Fruit fly (Drosophila melanogaster) whole organism, prepupa: ENCODE results near the gene GlcAT-I.

Experiments
- Blimp-1 ChIP-seq: fragments of 200-800 bp; sonication (Bioruptor generic); optimal IDR thresholded peaks from 3 replicates; lab custom pipeline; 2017; ENCODE audit warnings: missing biosample characterization, missing genetic modification characterization, mild to moderate bottlenecking, moderate library complexity, missing genetic modification reagents
- CG10669 ChIP-seq: fragments of 200-800 bp; sonication (Bioruptor generic); optimal IDR thresholded peaks from 3 replicates; lab custom pipeline; 2018; ENCODE audit warnings: missing biosample characterization, mild to moderate bottlenecking, missing genetic modification characterization, moderate library complexity
- CG11902 ChIP-seq: fragments of 200-800 bp; sonication (Bioruptor generic); optimal IDR thresholded peaks from 3 replicates; lab custom pipeline; 2016; ENCODE audit warnings: missing biosample characterization, missing genetic modification characterization
- CG15336 ChIP-seq: fragments of 200-800 bp; sonication (Bioruptor generic); IDR thresholded peaks from 2 replicates; pipeline ENCODE4 v1.3.6; 2022; ENCODE audit warnings: missing biosample characterization, missing genetic modification characterization
- CG1621 ChIP-seq: fragments of 200-800 bp; sonication (Bioruptor generic); optimal IDR thresholded peaks from 3 replicates; lab custom pipeline; 2018; ENCODE audit warnings: missing biosample characterization, mild to moderate bottlenecking, missing genetic modification characterization
- CG16779 ChIP-seq: fragments of 200-800 bp; sonication (Bioruptor generic); optimal IDR thresholded peaks from 3 replicates; lab custom pipeline; 2017; ENCODE audit warnings: missing biosample characterization, mild to moderate bottlenecking, missing genetic modification characterization
- CG3032 ChIP-seq: fragments of 200-800 bp; optimal IDR thresholded peaks from 2 replicates; lab custom pipeline; 2019; ENCODE audit warnings: missing biosample characterization, mild to moderate bottlenecking, missing genetic modification characterization, moderate library complexity
- CG31627 ChIP-seq: fragments of 200-800 bp; sonication (Bioruptor generic); optimal IDR thresholded peaks from 3 replicates; lab custom pipeline; 2016; ENCODE audit warnings: missing biosample characterization, missing genetic modification characterization
- CG34406 ChIP-seq: fragments of 200-800 bp; sonication (Bioruptor generic); optimal IDR thresholded peaks from 3 replicates; lab custom pipeline; 2016; ENCODE audit warnings: missing biosample characterization, missing genetic modification characterization
- CG3919 ChIP-seq: fragments of 200-800 bp; sonication (Bioruptor generic); optimal IDR thresholded peaks from 3 replicates; lab custom pipeline; 2016; ENCODE audit warnings: missing biosample characterization, missing genetic modification characterization
- CG4318 ChIP-seq: fragments of 200-800 bp; sonication (Bioruptor generic); optimal IDR thresholded peaks from 3 replicates; lab custom pipeline; 2017; ENCODE audit warnings: missing biosample characterization, mild to moderate bottlenecking, missing genetic modification characterization
- CG6276 ChIP-seq: fragments of 200-800 bp; sonication (Bioruptor generic); optimal IDR thresholded peaks from 2 replicates; lab custom pipeline; 2017; ENCODE audit warnings: missing biosample characterization, mild to moderate bottlenecking, missing genetic modification characterization
- CG6792 ChIP-seq: fragments of 200-800 bp; sonication (Bioruptor generic); optimal IDR thresholded peaks from 3 replicates; lab custom pipeline; 2016; ENCODE audit warnings: missing biosample characterization, missing genetic modification characterization
- CG8119 ChIP-seq: fragments of 200-800 bp; sonication (Bioruptor generic); IDR thresholded peaks from 3 replicates; pipeline ENCODE4 v1.3.6; 2022; ENCODE audit warnings: missing biosample characterization, missing genetic modification characterization
- CG8319 ChIP-seq: fragments of 200-800 bp; sonication (Bioruptor generic); optimal IDR thresholded peaks from 3 replicates; lab custom pipeline; 2016; ENCODE audit warnings: missing biosample characterization, missing genetic modification characterization
- CG9139 ChIP-seq: fragments of 200-800 bp; sonication (Bioruptor generic); optimal IDR thresholded peaks from 3 replicates; lab custom pipeline; 2017; ENCODE audit warnings: missing biosample characterization, mild to moderate bottlenecking, missing genetic modification characterization
- Eip93F ChIP-seq: fragments of 200-800 bp; sonication (Bioruptor generic); optimal IDR thresholded peaks from 2 replicates; lab custom pipeline; 2016; ENCODE audit warnings: missing biosample characterization, mild to moderate bottlenecking, missing genetic modification characterization
- Ets96B ChIP-seq: fragments of 200-800 bp; optimal IDR thresholded peaks from 2 replicates; lab custom pipeline; 2019; ENCODE audit warnings: missing biosample characterization, mild to moderate bottlenecking, missing genetic modification characterization, moderate library complexity
- Hr39 ChIP-seq: fragments of 200-800 bp; sonication (Bioruptor generic); optimal IDR thresholded peaks from 2 replicates; lab custom pipeline; 2016; ENCODE audit warnings: missing biosample characterization, missing genetic modification characterization
- Hr4 ChIP-seq: fragments of 200-800 bp; sonication (Bioruptor generic); optimal IDR thresholded peaks from 3 replicates; lab custom pipeline; 2016; ENCODE audit warnings: missing biosample characterization, missing genetic modification characterization
- Lpt ChIP-seq: fragments of 200-800 bp; sonication (Bioruptor generic); optimal IDR thresholded peaks from 3 replicates; lab custom pipeline; 2016; ENCODE audit warnings: missing biosample characterization, missing genetic modification characterization
- Smox ChIP-seq: fragments of 200-800 bp; sonication (Bioruptor generic); optimal IDR thresholded peaks from 3 replicates; lab custom pipeline; 2016; ENCODE audit warnings: missing biosample characterization, missing genetic modification characterization
- Sox102F ChIP-seq: fragments of 200-800 bp; sonication (Bioruptor generic); optimal IDR thresholded peaks from 2 replicates; lab custom pipeline; 2016; ENCODE audit warnings: missing biosample characterization, mild to moderate bottlenecking, missing genetic modification characterization
- Sox14 ChIP-seq: fragments of 200-800 bp; sonication (Bioruptor generic); optimal IDR thresholded peaks from 3 replicates; lab custom pipeline; 2016; ENCODE audit warnings: missing biosample characterization, missing genetic modification characterization
- Sox15 ChIP-seq: fragments of 200-800 bp; sonication (Bioruptor generic); optimal IDR thresholded peaks from 3 replicates; lab custom pipeline; 2016; ENCODE audit warnings: missing biosample characterization, missing genetic modification characterization
- dac ChIP-seq: fragments of 200-800 bp; sonication (Bioruptor generic); optimal IDR thresholded peaks from 2 replicates; lab custom pipeline; 2017; ENCODE audit warnings: missing biosample characterization, mild to moderate bottlenecking, missing genetic modification characterization
- dsx ChIP-seq: fragments of 200-800 bp; optimal IDR thresholded peaks from 3 replicates; lab custom pipeline; 2019; ENCODE audit warnings: missing biosample characterization, mild to moderate bottlenecking, missing genetic modification characterization, moderate library complexity; ENCODE audit not compliant: poor library complexity, severe bottlenecking
- esn ChIP-seq: fragments of 200-800 bp; sonication (Bioruptor generic); optimal IDR thresholded peaks from 2 replicates; lab custom pipeline; 2016; ENCODE audit warnings: missing biosample characterization, mild to moderate bottlenecking, missing genetic modification characterization, moderate library complexity
- fd59A ChIP-seq: fragments of 200-800 bp; sonication (Bioruptor generic); optimal IDR thresholded peaks from 2 replicates; lab custom pipeline; 2017; ENCODE audit warnings: missing biosample characterization, mild to moderate bottlenecking, missing genetic modification characterization, missing genetic modification reagents
- fd85E ChIP-seq: fragments of 200-800 bp; sonication (Bioruptor generic); optimal IDR thresholded peaks from 3 replicates; lab custom pipeline; 2016; ENCODE audit warnings: missing biosample characterization, missing genetic modification characterization
- fkh ChIP-seq: fragments of 200-800 bp; sonication (Bioruptor generic); optimal IDR thresholded peaks from 3 replicates; lab custom pipeline; 2017; ENCODE audit warnings: missing biosample characterization, mild to moderate bottlenecking, missing genetic modification characterization, moderate library complexity
- net ChIP-seq: fragments of 200-800 bp; sonication (Bioruptor generic); optimal IDR thresholded peaks from 3 replicates; lab custom pipeline; 2016; ENCODE audit warnings: missing biosample characterization, missing genetic modification characterization
- salr ChIP-seq, 2 experiments: fragments of 200-800 bp; sonication (Bioruptor generic); optimal IDR thresholded peaks; 3 replicates each; lab custom pipeline; 2016 to 2018; ENCODE audit warnings: missing biosample characterization in 2 of 2, missing genetic modification characterization in 2 of 2, mild to moderate bottlenecking in 1 of 2
- svp ChIP-seq: fragments of 200-800 bp; sonication (Bioruptor generic); peaks from one replicate; lab custom pipeline; 2016; ENCODE audit warnings: missing biosample characterization, missing genetic modification characterization
- topi ChIP-seq: fragments of 200-800 bp; sonication (Bioruptor generic); optimal IDR thresholded peaks from 3 replicates; lab custom pipeline; 2016; ENCODE audit warnings: missing biosample characterization, missing genetic modification characterization
- vri ChIP-seq: fragments of 200-800 bp; sonication (Bioruptor generic); optimal IDR thresholded peaks from 3 replicates; lab custom pipeline; 2016; ENCODE audit warnings: missing biosample characterization, mild to moderate bottlenecking, missing genetic modification characterization

Gene GlcAT-I

DNA sequence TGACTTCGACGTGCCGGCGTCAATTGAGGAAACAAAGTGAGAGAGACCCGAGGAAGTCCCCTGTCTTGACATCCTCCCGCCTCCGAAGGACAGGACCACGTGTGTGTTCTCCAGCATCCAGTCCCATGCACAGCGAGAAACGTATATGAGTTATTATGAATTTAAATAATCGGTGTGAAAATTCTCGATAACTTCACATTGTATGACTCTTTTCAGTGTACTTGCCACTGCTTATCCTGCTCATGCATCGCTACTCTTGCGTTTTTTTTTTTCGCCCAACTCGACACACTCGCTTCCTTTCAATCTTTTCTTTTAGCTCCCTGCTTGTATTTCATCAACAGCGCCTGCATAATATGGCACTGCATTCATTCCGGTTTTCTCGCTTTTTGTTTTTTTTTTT, 44.8 kb downstream of the GlcAT-I start (continued):
- TF ChIP-seq Blimp-1 (GFP tag; lab: Kevin White, UChicago) = no peak
- peak; percentile 39 for TF ChIP-seq CG31627 (GFP tag; lab: Kevin White, UChicago)
- peak; percentile 75 for TF ChIP-seq svp (GFP tag; lab: Kevin White, UChicago)
- peak; percentile 44; the same call in 1 of the 2 replicates for TF ChIP-seq CG15336 (GFP tag; lab: Robert Waterston, UW)
- TF ChIP-seq CG8119 = no peak
- peak; percentile 33 for TF ChIP-seq fd85E (GFP tag; lab: Kevin White, UChicago)
- peak; percentile 40 for TF ChIP-seq net (GFP tag; lab: Kevin White, UChicago)
- no peak for TF ChIP-seq CG1621
- TF ChIP-seq esn (GFP tag; lab: Kevin White, UChicago) = peak; percentile 56
- no peak for TF ChIP-seq Eip93F (GFP tag; lab: Kevin White, UChicago)
- no peak for TF ChIP-seq CG16779 (tag; lab: Kevin White, UChicago)

DNA sequence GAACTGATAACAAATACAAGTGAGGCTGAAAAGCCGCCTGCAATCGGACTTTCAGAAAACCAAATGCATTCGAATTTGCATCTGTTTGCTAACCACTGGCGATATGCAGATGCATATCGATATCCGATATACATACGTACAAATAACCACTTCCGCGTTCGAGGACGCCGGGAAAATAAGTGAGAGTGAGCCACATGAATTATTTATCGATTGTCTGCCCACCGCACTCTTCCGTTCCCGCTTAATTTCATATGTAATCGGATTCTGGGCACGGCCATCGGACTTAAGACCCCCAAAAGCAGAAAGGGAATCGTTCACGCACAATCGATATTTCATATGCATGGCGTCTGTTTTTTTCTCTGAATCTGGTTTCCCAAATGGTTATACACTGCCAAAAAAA, 46.7 kb downstream of the GlcAT-I start:
- TF ChIP-seq Lpt = no peak
- TF ChIP-seq CG11902 (GFP tag; lab: Kevin White, UChicago) = no peak
- no peak for TF ChIP-seq CG6276 (GFP tag; lab: Kevin White, UChicago)
- no peak for TF ChIP-seq CG3032 (tag; lab: Kevin White, UChicago)
- TF ChIP-seq CG3919 (GFP tag; lab: Kevin White, UChicago) = no peak
- TF ChIP-seq CG34406 (GFP tag; lab: Kevin White, UChicago) = no peak
- TF ChIP-seq topi (GFP tag; lab: Kevin White, UChicago) = no peak
- TF ChIP-seq Sox102F (GFP tag; lab: Kevin White, UChicago) = no peak
- TF ChIP-seq Sox15 (GFP tag; lab: Kevin White, UChicago) = no peak
- TF ChIP-seq Ets96B (tag; lab: Kevin White, UChicago) = no peak

DNA sequence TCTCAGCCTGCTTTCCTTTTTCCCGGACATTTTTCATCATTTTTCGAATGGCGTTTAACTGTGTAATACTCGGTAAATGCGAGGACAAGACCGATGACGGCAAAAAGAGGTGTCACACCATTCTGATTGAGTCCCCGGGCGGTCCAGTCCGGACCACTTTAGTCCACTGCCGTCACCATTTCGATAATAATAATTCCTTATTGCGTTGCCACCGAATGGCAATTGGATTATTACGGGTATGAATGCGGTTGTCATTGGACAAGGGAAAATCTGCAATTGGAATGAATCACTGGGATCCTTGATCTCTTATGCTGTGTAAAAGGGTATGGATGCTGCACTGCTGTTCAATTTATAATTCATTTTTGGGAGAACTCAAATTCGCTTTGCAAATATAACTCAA, 47.8 kb downstream of the GlcAT-I start:
- TF ChIP-seq dsx (GFP tag; lab: Kevin White, UChicago) (no peak), fkh (GFP tag; lab: Kevin White, UChicago) (no peak), fd59A (no peak), CG9139 (GFP tag; lab: Kevin White, UChicago) (no peak), Hr4 (GFP tag; lab: Kevin White, UChicago) (no peak), Smox (no peak), Sox14 (no peak), Sox102F (GFP tag; lab: Kevin White, UChicago) (no peak), Hr39 (GFP tag; lab: Kevin White, UChicago) (no peak), vri (GFP tag; lab: Kevin White, UChicago) (no peak), CG6792 (GFP tag; lab: Kevin White, UChicago) (no peak), CG4318 (GFP tag; lab: Kevin White, UChicago) (no peak), topi (GFP tag; lab: Kevin White, UChicago) (no peak), CG10669 (GFP tag; lab: Kevin White, UChicago) (no peak), salr (GFP tag; optimal IDR thresholded peaks at IDR 0.05; lab: Kevin White, UChicago) (no peak), CG1621 (no peak), CG11902 (GFP tag; lab: Kevin White, UChicago) (no peak), dac (GFP tag; lab: Kevin White, UChicago) (no peak), CG8319 (no peak)
- TF ChIP-seq, all 60 proteins: peak for 0
